Worm (Caenorhabditis elegans): ENCODE measurements around the gene drd-10.
A peak's percentile ranks its signal among the peaks of the same experiment; 100 is the strongest.

Gene drd-10

ce11 chrV:7005964-7006363 is 1.4 kb upstream of the drd-10 start, which contains the start of gene spig-10:
TSS of gene spig-10 (plus strand) at chrV:7006264.
- TF ChIP-seq unc-62 (GFP tag; optimal IDR thresholded peaks at IDR 0.05 in 1 of 2) = peak in 1 of 2 experiments; percentile 81
- no peak for TF ChIP-seq unc-62 (tag; optimal IDR thresholded peaks at IDR 0.05)
- TF ChIP-seq daf-19 (GFP tag; conservative IDR thresholded peaks at IDR 0.05) = no peak

ce11 chrV:7009461-7009860 is 2.1 kb downstream of the drd-10 start, which contains the start of gene C33G8.2:
TSS of gene C33G8.2 (plus strand) at chrV:7009761.
- TF ChIP-seq nhr-10 (tag; optimal IDR thresholded peaks at IDR 0.05) (no peak), zfp-2 (tag; optimal IDR thresholded peaks at IDR 0.05) (no peak), mep-1 (tag; optimal IDR thresholded peaks at IDR 0.05) (no peak), ces-1 (GFP tag; optimal IDR thresholded peaks at IDR 0.05) (no peak), fos-1 (tag; optimal IDR thresholded peaks at IDR 0.05) (no peak), nhr-11 (tag; optimal IDR thresholded peaks at IDR 0.05) (no peak), nhr-111 (GFP tag; optimal IDR thresholded peaks at IDR 0.05) (no peak), ceh-82 (tag; optimal IDR thresholded peaks at IDR 0.05) (no peak), rbr-2 (tag; optimal IDR thresholded peaks at IDR 0.05) (no peak), Y48G9A.11 (GFP tag; IDR thresholded peaks at IDR 0.05) (no peak), lim-7 (GFP tag; IDR thresholded peaks at IDR 0.05) (no peak), D1046.2 (GFP tag; IDR thresholded peaks at IDR 0.05) (no peak), ZK337.2 (GFP tag; IDR thresholded peaks at IDR 0.05) (no peak)

DNA sequence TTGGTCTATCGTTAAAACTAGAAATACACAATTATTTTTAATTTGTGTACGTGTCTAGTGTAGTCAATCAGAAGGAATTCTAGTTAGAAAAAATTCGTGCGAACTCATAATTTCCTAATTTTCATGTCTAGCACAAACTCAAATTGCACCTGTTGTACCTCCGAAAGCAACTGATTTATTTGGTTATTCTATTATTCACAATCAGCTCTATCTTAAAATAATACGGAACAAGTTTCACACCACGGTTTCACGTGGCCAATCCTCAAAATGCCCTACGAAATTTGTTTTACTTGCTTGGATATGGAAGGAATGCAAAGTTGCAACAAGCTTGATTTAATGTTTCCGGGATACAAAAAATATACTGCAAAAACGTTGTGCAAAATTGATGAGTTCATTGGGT is 5.2 kb downstream of the drd-10 start, which contains the start of gene srw-127:
Gene srw-127 (plus strand): TSS at position 301 of the 400 bp plus-strand sequence.
- TF ChIP-seq vab-7 (GFP tag; IDR thresholded peaks at IDR 0.05) = no peak

DNA sequence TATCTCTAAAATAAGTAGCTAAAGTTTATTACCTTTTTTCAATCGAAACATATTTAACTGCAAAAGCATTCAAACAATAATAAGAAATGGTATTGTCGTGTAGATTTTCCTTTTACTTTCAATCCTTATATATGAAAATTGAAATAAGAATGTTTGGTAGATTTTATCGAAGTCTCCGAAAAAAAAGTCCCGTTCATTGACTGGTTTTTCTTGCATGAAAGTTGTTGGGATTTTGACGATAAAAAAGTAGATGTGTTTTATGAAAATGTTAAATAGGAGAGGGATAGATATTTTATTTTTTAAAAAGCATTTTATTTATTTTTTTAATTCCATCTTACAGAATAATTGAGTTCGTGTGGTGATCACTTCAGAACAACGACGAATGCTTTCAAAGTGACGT is 8.5 kb downstream of the drd-10 start, which contains the start of gene C33G8.13:
Gene C33G8.13 (minus strand): TSS at position 101 of the 400 bp plus-strand sequence.
- no peak for TF ChIP-seq mxl-2 (GFP tag; conservative IDR thresholded peaks at IDR 0.05)

- no peak for TF ChIP-seq zip-2 (tag; optimal IDR thresholded peaks at IDR 0.05)
- TF ChIP-seq set-16 (GFP tag; IDR thresholded peaks at IDR 0.05) = no peak
- no peak for TF ChIP-seq egl-43 (GFP tag; IDR thresholded peaks at IDR 0.05)
- TF ChIP-seq sdz-12 (GFP tag; optimal IDR thresholded peaks at IDR 0.05) = no peak
- TF ChIP-seq daf-19 (GFP tag; conservative IDR thresholded peaks at IDR 0.05) = no peak
- TF ChIP-seq ctbp-1 (GFP tag; IDR thresholded peaks at IDR 0.05) = no peak
- no peak for TF ChIP-seq nhr-28 (tag; optimal IDR thresholded peaks at IDR 0.05)
- TF ChIP-seq T26A8.4 (GFP tag; IDR thresholded peaks at IDR 0.05) = no peak
- no peak for TF ChIP-seq hlh-30 (tag; optimal IDR thresholded peaks at IDR 0.05; ENCODE audit: insufficient read depth)
- no peak for TF ChIP-seq nhr-48 (tag; optimal IDR thresholded peaks at IDR 0.05)
- TF ChIP-seq Y5F2A.4 (GFP tag; optimal IDR thresholded peaks at IDR 0.05) = no peak
- no peak for TF ChIP-seq lim-7 (GFP tag; IDR thresholded peaks at IDR 0.05)
- TF ChIP-seq ceh-32 (tag; optimal IDR thresholded peaks at IDR 0.05; ENCODE audit: poor library complexity) = no peak
- TF ChIP-seq nhr-25 (tag; optimal IDR thresholded peaks at IDR 0.05; ENCODE audit: borderline replicate concordance, insufficient read depth) = no peak
- no peak for TF ChIP-seq nhr-42 (GFP tag; IDR thresholded peaks at IDR 0.05)
- no peak for TF ChIP-seq pqm-1 (tag; optimal IDR thresholded peaks at IDR 0.05)
- no peak for TF ChIP-seq cey-2 (tag; optimal IDR thresholded peaks at IDR 0.05; ENCODE audit: borderline replicate concordance, insufficient read depth)
- no peak for TF ChIP-seq lin-39 (tag; optimal IDR thresholded peaks at IDR 0.05)
- TF ChIP-seq jun-1 (tag; optimal IDR thresholded peaks at IDR 0.05) = no peak
These were observed 9.7 kb downstream of the drd-10 start, which contains the start of gene srsx-32 for ce11 chrV:7017059-7017458. TSS of gene srsx-32 (plus strand) at chrV:7017359.
